Worm (Caenorhabditis elegans) whole organism, midembryonic: ENCODE data around the gene phf-14.
A peak's percentile ranks its signal among the peaks of the same experiment; 100 is the strongest.
"Not testable (repeated sequence)": the region's sequence is repeated elsewhere in the genome, so short reads cannot be mapped to it uniquely, and the experiment has no call there.

Experiments used
- T22C8.4 ChIP-seq: fragments of 200-800 bp; sonication (Bioruptor generic); IDR thresholded peaks from 2 replicates; pipeline ENCODE4 v1.3.6; 2022; ENCODE audit warnings: missing genetic modification characterization, missing compliant biosample characterization
- cog-1 ChIP-seq: sonication (generic microtip); optimal IDR thresholded peaks from 2 replicates; lab custom pipeline; 2016; ENCODE audit warnings: missing genetic modification characterization, missing compliant biosample characterization
- flt-1 ChIP-seq: fragments of 200-800 bp; sonication (Bioruptor generic); IDR thresholded peaks from 2 replicates; pipeline ENCODE4 v1.3.6; 2022; ENCODE audit warnings: missing genetic modification characterization, missing compliant biosample characterization
- klf-2 ChIP-seq: fragments of 200-800 bp; sonication (Bioruptor generic); conservative IDR thresholded peaks from 2 replicates; pipeline ENCODE4 v1.3.6; 2022; ENCODE audit warnings: missing genetic modification reagents, missing genetic modification characterization, missing compliant biosample characterization
- med-1 ChIP-seq: sonication (generic microtip); optimal IDR thresholded peaks from 2 replicates; lab custom pipeline; 2017; ENCODE audit warnings: missing genetic modification characterization, mild to moderate bottlenecking, missing compliant biosample characterization, antibody characterized with exemption, missing genetic modification reagents; ENCODE audit not compliant: insufficient read depth
- ref-1 ChIP-seq: fragments of 200-800 bp; sonication (Bioruptor generic); conservative IDR thresholded peaks from 2 replicates; pipeline ENCODE4 v1.3.6; 2022; ENCODE audit warnings: missing genetic modification reagents, missing genetic modification characterization, missing compliant biosample characterization
- tab-1 ChIP-seq: fragments of 200-800 bp; sonication (Bioruptor generic); IDR thresholded peaks from 2 replicates; pipeline ENCODE4 v1.3.6; 2022; ENCODE audit warnings: missing genetic modification characterization, missing compliant biosample characterization
- ztf-23 ChIP-seq: fragments of 200-800 bp; sonication (Bioruptor generic); IDR thresholded peaks from 2 replicates; pipeline ENCODE4 v1.3.6; 2022; ENCODE audit warnings: missing genetic modification reagents, missing genetic modification characterization, missing compliant biosample characterization
- ztf-29 ChIP-seq: fragments of 200-800 bp; sonication (Bioruptor generic); IDR thresholded peaks from 2 replicates; pipeline ENCODE4 v1.3.6; 2022; ENCODE audit warnings: missing genetic modification reagents, missing genetic modification characterization, missing compliant biosample characterization

The phf-14 gene

ce11 chrV:17903829-17904228 is 32.6 kb downstream of the phf-14 start, which contains the start of gene C06H5.14:
TSS of gene C06H5.14 (plus strand) at chrV:17904129.
- not testable (repeated sequence) for TF ChIP-seq tab-1 (GFP tag; lab: Robert Waterston, UW); cog-1; T22C8.4

ce11 chrV:17905765-17906164 is 34.6 kb downstream of the phf-14 start:
- no peak for TF ChIP-seq cog-1
- TF ChIP-seq ztf-23 (GFP tag; lab: Robert Waterston, UW): no peak
- no peak for TF ChIP-seq ztf-29 (GFP tag; lab: Robert Waterston, UW)
- no peak for TF ChIP-seq tab-1 (GFP tag; lab: Robert Waterston, UW)

ce11 chrV:17910019-17910418 is 38.8 kb downstream of the phf-14 start, which contains the start of gene dcar-1:
TSS of gene dcar-1 (plus strand) at chrV:17910319.
- no peak for TF ChIP-seq ztf-29 (GFP tag; lab: Robert Waterston, UW)
- no peak for TF ChIP-seq T22C8.4
- TF ChIP-seq klf-2 (GFP tag; lab: Robert Waterston, UW): no peak
- TF ChIP-seq med-1: no peak
- no peak for TF ChIP-seq ztf-23 (GFP tag; lab: Robert Waterston, UW)
- TF ChIP-seq ref-1 (GFP tag; lab: Robert Waterston, UW): no peak
- no peak for TF ChIP-seq tab-1 (GFP tag; lab: Robert Waterston, UW)
- no peak for TF ChIP-seq flt-1 (GFP tag; lab: Robert Waterston, UW)
- TF ChIP-seq cog-1: no peak

- TF ChIP-seq flt-1 (GFP tag; lab: Robert Waterston, UW) (no peak), klf-2 (GFP tag; lab: Robert Waterston, UW) (no peak), ref-1 (GFP tag; lab: Robert Waterston, UW) (no peak), T22C8.4 (no peak), cog-1 (no peak), tab-1 (GFP tag; lab: Robert Waterston, UW) (no peak), med-1 (no peak), ztf-23 (GFP tag; lab: Robert Waterston, UW) (no peak), ztf-29 (GFP tag; lab: Robert Waterston, UW) (no peak)
Measured at ce11 chrV:17918726-17919125, 47.5 kb downstream of the phf-14 start, which contains the start of gene C06H5.8. TSS of gene C06H5.8 (plus strand) at chrV:17919026.

- TF ChIP-seq med-1 (no peak), tab-1 (GFP tag; lab: Robert Waterston, UW) (no peak), ztf-23 (GFP tag; lab: Robert Waterston, UW) (no peak), klf-2 (GFP tag; lab: Robert Waterston, UW) (no peak), flt-1 (GFP tag; lab: Robert Waterston, UW) (no peak), ref-1 (GFP tag; lab: Robert Waterston, UW) (no peak), ztf-29 (GFP tag; lab: Robert Waterston, UW) (no peak), T22C8.4 (no peak), cog-1 (no peak)
Measured at ce11 chrV:17921423-17921822, 50.2 kb downstream of the phf-14 start, which contains the start of gene E01B7.2. TSS of gene E01B7.2 (plus strand) at chrV:17921772.

- TF ChIP-seq ztf-29 (GFP tag; lab: Robert Waterston, UW): peak; percentile 53; the same call in 1 of the 2 replicates
Measured at ce11 chrV:17924095-17925000, 53.2 kb downstream of the phf-14 start, which contains the start of gene usp-50. TSS of gene usp-50 (plus strand) at chrV:17924916.

- TF ChIP-seq klf-2 (GFP tag; lab: Robert Waterston, UW) (no peak), ztf-23 (GFP tag; lab: Robert Waterston, UW) (no peak), ref-1 (GFP tag; lab: Robert Waterston, UW) (no peak), flt-1 (GFP tag; lab: Robert Waterston, UW) (no peak), med-1 (no peak), ztf-29 (GFP tag; lab: Robert Waterston, UW) (no peak), cog-1 (no peak), T22C8.4 (no peak)
Measured at ce11 chrV:17928128-17928527, 56.9 kb downstream of the phf-14 start.
